Worm (Caenorhabditis elegans): Measurements from ENCODE around the gene T10H4.4.

- TF ChIP-seq lin-13 (tag; optimal IDR thresholded peaks at IDR 0.05) (no peak), mab-5 (tag; optimal IDR thresholded peaks at IDR 0.05) (no peak), mep-1 (tag; optimal IDR thresholded peaks at IDR 0.05) (no peak), blmp-1 (tag; optimal IDR thresholded peaks at IDR 0.05) (no peak), elt-1 (tag; optimal IDR thresholded peaks at IDR 0.05; ENCODE audit: borderline replicate concordance, insufficient read depth) (no peak), ztf-11 (tag; optimal IDR thresholded peaks at IDR 0.05) (no peak), ceh-43 (GFP tag; optimal IDR thresholded peaks at IDR 0.05) (no peak), nhr-28 (tag; optimal IDR thresholded peaks at IDR 0.05) (no peak), snpc-4 (tag; optimal IDR thresholded peaks at IDR 0.05) (no peak), ham-2 (GFP tag; optimal IDR thresholded peaks at IDR 0.05) (no peak), cnd-1 (tag; optimal IDR thresholded peaks at IDR 0.05) (no peak), elt-3 (tag; optimal IDR thresholded peaks at IDR 0.05) (no peak)
These were observed 33.6 kb downstream of the T10H4.4 start, which contains the start of gene srw-12 for ce11 chrV:15238552-15238951.
